Fruit fly (Drosophila melanogaster) whole organism, embryonic: Measurements from ENCODE around the gene CG2854.

Experiments
- Atf6 ChIP-seq: fragments of 200-800 bp; sonication (Bioruptor generic); IDR thresholded peaks from 2 replicates; pipeline ENCODE4 v1.3.6; 2022; ENCODE audit warnings: missing biosample characterization, missing genetic modification characterization
- B-H1 ChIP-seq: fragments of 200-800 bp; sonication (Bioruptor generic); IDR thresholded peaks from 3 replicates; pipeline ENCODE4 v1.3.6; 2022; ENCODE audit warnings: missing biosample characterization, missing genetic modification characterization
- CG10462 ChIP-seq: fragments of 200-800 bp; sonication (Bioruptor generic); optimal IDR thresholded peaks from 2 replicates; lab custom pipeline; 2016; ENCODE audit warnings: missing biosample characterization, missing genetic modification characterization
- CG10959 ChIP-seq: fragments of 200-800 bp; sonication (Bioruptor generic); IDR thresholded peaks from 2 replicates; pipeline ENCODE4 v1.3.6; 2022; ENCODE audit warnings: missing biosample characterization, missing genetic modification characterization
- CG11560 ChIP-seq: fragments of 200-800 bp; sonication (Bioruptor generic); IDR thresholded peaks from 3 replicates; pipeline ENCODE4 v1.3.6; 2022; ENCODE audit warnings: missing biosample characterization, missing genetic modification characterization
- CG12299 ChIP-seq: fragments of 200-800 bp; sonication (Bioruptor generic); optimal IDR thresholded peaks from 2 replicates; lab custom pipeline; 2018; ENCODE audit warnings: missing biosample characterization, mild to moderate bottlenecking, missing genetic modification characterization
- CG12769 ChIP-seq: fragments of 200-800 bp; sonication (Bioruptor generic); optimal IDR thresholded peaks from 2 replicates; lab custom pipeline; 2019; ENCODE audit warnings: missing biosample characterization, mild to moderate bottlenecking, missing genetic modification characterization, moderate library complexity
- CG14965 ChIP-seq: fragments of 200-800 bp; sonication (Bioruptor generic); optimal IDR thresholded peaks from 2 replicates; lab custom pipeline; 2016; ENCODE audit warnings: missing biosample characterization, missing genetic modification characterization, borderline replicate concordance
- CG1602 ChIP-seq: fragments of 200-800 bp; sonication (Bioruptor generic); optimal IDR thresholded peaks from 3 replicates; lab custom pipeline; 2016; ENCODE audit warnings: missing biosample characterization, missing genetic modification characterization
- CG17186 ChIP-seq: fragments of 200-800 bp; sonication (Bioruptor generic); optimal IDR thresholded peaks from 3 replicates; lab custom pipeline; 2017; ENCODE audit warnings: missing biosample characterization, missing genetic modification reagents, missing genetic modification characterization
- CG17612 ChIP-seq: fragments of 200-800 bp; sonication (Bioruptor generic); IDR thresholded peaks from 2 replicates; pipeline ENCODE4 v1.3.6; 2022; ENCODE audit warnings: missing biosample characterization, missing genetic modification characterization
- CG32772 ChIP-seq: fragments of 200-800 bp; sonication (Bioruptor generic); IDR thresholded peaks from 2 replicates; pipeline ENCODE4 v1.3.6; 2022; ENCODE audit warnings: missing biosample characterization, missing genetic modification characterization
- CG4282 ChIP-seq: fragments of 200-800 bp; sonication (Bioruptor generic); optimal IDR thresholded peaks from 2 replicates; lab custom pipeline; 2016; ENCODE audit warnings: missing biosample characterization, missing genetic modification characterization
- CG7357 ChIP-seq: fragments of 200-800 bp; sonication (Bioruptor generic); IDR thresholded peaks from 3 replicates; pipeline ENCODE4 v1.3.6; 2022; ENCODE audit warnings: missing biosample characterization, missing genetic modification characterization
- CG7372 ChIP-seq: fragments of 200-800 bp; sonication (Bioruptor generic); IDR thresholded peaks from 2 replicates; pipeline ENCODE4 v1.3.6; 2022; ENCODE audit warnings: missing biosample characterization, missing genetic modification characterization
- CG7786 ChIP-seq: fragments of 200-800 bp; sonication (Bioruptor generic); optimal IDR thresholded peaks from 2 replicates; lab custom pipeline; 2016; ENCODE audit warnings: missing biosample characterization, missing genetic modification characterization
- CG9727 ChIP-seq: fragments of 200-800 bp; sonication (Bioruptor generic); optimal IDR thresholded peaks from 3 replicates; lab custom pipeline; 2017; ENCODE audit warnings: missing biosample characterization, mild to moderate bottlenecking, missing genetic modification characterization
- E2f1 ChIP-seq: fragments of 200-800 bp; sonication (Bioruptor generic); IDR thresholded peaks from 2 replicates; pipeline ENCODE4 v1.3.6; 2022; ENCODE audit warnings: missing biosample characterization, missing genetic modification characterization
- E2f2 ChIP-seq: fragments of 200-800 bp; sonication (Bioruptor generic); IDR thresholded peaks from 2 replicates; pipeline ENCODE4 v1.3.6; 2022; ENCODE audit warnings: missing biosample characterization, missing genetic modification characterization
- Gug ChIP-seq: fragments of 200-800 bp; sonication (Bioruptor generic); IDR thresholded peaks from 4 replicates; pipeline ENCODE4 v1.3.6; 2022; ENCODE audit warnings: missing biosample characterization, missing genetic modification characterization
- HLHmδ ChIP-seq: fragments of 200-800 bp; sonication (Bioruptor generic); optimal IDR thresholded peaks from 2 replicates; lab custom pipeline; 2018; ENCODE audit warnings: missing biosample characterization, mild to moderate bottlenecking, missing genetic modification characterization, moderate library complexity
- Hand ChIP-seq: fragments of 200-800 bp; sonication (Bioruptor generic); optimal IDR thresholded peaks from 2 replicates; lab custom pipeline; 2017; ENCODE audit warnings: mild to moderate bottlenecking, missing biosample characterization, missing genetic modification reagents, missing genetic modification characterization
- Hmx ChIP-seq: fragments of 200-800 bp; sonication (Bioruptor generic); optimal IDR thresholded peaks from 2 replicates; lab custom pipeline; 2016; ENCODE audit warnings: missing biosample characterization, missing genetic modification characterization
- Lhr ChIP-seq: fragments of 200-800 bp; sonication (Bioruptor generic); optimal IDR thresholded peaks from 3 replicates; lab custom pipeline; 2017; ENCODE audit warnings: mild to moderate bottlenecking, missing biosample characterization, missing genetic modification reagents, missing genetic modification characterization
- MESR4 ChIP-seq: fragments of 200-800 bp; sonication (Bioruptor generic); optimal IDR thresholded peaks from 2 replicates; lab custom pipeline; 2018; ENCODE audit warnings: missing biosample characterization, mild to moderate bottlenecking, missing genetic modification characterization, moderate library complexity
- Mad ChIP-seq: fragments of 200-800 bp; sonication (Bioruptor generic); optimal IDR thresholded peaks from 2 replicates; lab custom pipeline; 2016; ENCODE audit warnings: missing biosample characterization, missing genetic modification characterization
- Mes4 ChIP-seq: fragments of 200-800 bp; sonication (Bioruptor generic); optimal IDR thresholded peaks from 2 replicates; lab custom pipeline; 2016; ENCODE audit warnings: missing biosample characterization, missing genetic modification characterization
- NC2β ChIP-seq: fragments of 200-800 bp; sonication (Bioruptor generic); optimal IDR thresholded peaks from 2 replicates; lab custom pipeline; 2016; ENCODE audit warnings: missing biosample characterization, missing genetic modification characterization
- NFAT ChIP-seq: fragments of 200-800 bp; sonication (Bioruptor generic); IDR thresholded peaks from 2 replicates; pipeline ENCODE4 v1.3.6; 2022; ENCODE audit warnings: missing biosample characterization, missing genetic modification characterization
- NfI ChIP-seq: fragments of 200-800 bp; sonication (Bioruptor generic); optimal IDR thresholded peaks from 3 replicates; lab custom pipeline; 2018; ENCODE audit warnings: missing biosample characterization, mild to moderate bottlenecking, missing genetic modification characterization, moderate library complexity
- Oli ChIP-seq: fragments of 200-800 bp; sonication (Bioruptor generic); optimal IDR thresholded peaks from 2 replicates; lab custom pipeline; 2018; ENCODE audit warnings: missing biosample characterization, mild to moderate bottlenecking, missing genetic modification characterization, moderate library complexity
- Sox100B ChIP-seq: fragments of 200-800 bp; sonication (Bioruptor generic); optimal IDR thresholded peaks from 3 replicates; lab custom pipeline; 2018; ENCODE audit warnings: missing biosample characterization, mild to moderate bottlenecking, missing genetic modification characterization
- aop ChIP-seq: fragments of 200-800 bp; sonication (Bioruptor generic); IDR thresholded peaks from 2 replicates; pipeline ENCODE4 v1.3.6; 2022; ENCODE audit warnings: missing biosample characterization, missing genetic modification characterization
- ash1 ChIP-seq: fragments of 200-800 bp; sonication (Bioruptor generic); optimal IDR thresholded peaks from 2 replicates; lab custom pipeline; 2018; ENCODE audit warnings: missing biosample characterization, mild to moderate bottlenecking, missing genetic modification characterization
- ato ChIP-seq: fragments of 200-800 bp; sonication (Bioruptor generic); IDR thresholded peaks from 2 replicates; pipeline ENCODE4 v1.3.6; 2022; ENCODE audit warnings: missing biosample characterization, missing genetic modification characterization; ENCODE audit not compliant: partially characterized antibody
- cwo ChIP-seq: fragments of 200-800 bp; sonication (Bioruptor generic); optimal IDR thresholded peaks from 3 replicates; lab custom pipeline; 2017; ENCODE audit warnings: missing biosample characterization, missing genetic modification characterization, mild to moderate bottlenecking, moderate library complexity, missing genetic modification reagents
- dysf ChIP-seq: fragments of 200-800 bp; sonication (Bioruptor generic); IDR thresholded peaks from 3 replicates; pipeline ENCODE4 v1.3.6; 2022; ENCODE audit warnings: missing biosample characterization, missing genetic modification characterization
- ems ChIP-seq: fragments of 200-800 bp; sonication (Bioruptor generic); optimal IDR thresholded peaks from 3 replicates; lab custom pipeline; 2016; ENCODE audit warnings: missing biosample characterization, missing genetic modification characterization
- exex ChIP-seq: fragments of 200-800 bp; sonication (Bioruptor generic); optimal IDR thresholded peaks from 4 replicates; lab custom pipeline; 2018; ENCODE audit warnings: missing biosample characterization, mild to moderate bottlenecking, missing genetic modification characterization, moderate library complexity
- gce ChIP-seq: fragments of 200-800 bp; sonication (Bioruptor generic); IDR thresholded peaks from 3 replicates; pipeline ENCODE4 v1.3.6; 2022; ENCODE audit warnings: missing biosample characterization, missing genetic modification characterization
- grau ChIP-seq: fragments of 200-800 bp; optimal IDR thresholded peaks from 3 replicates; lab custom pipeline; 2019; ENCODE audit warnings: missing biosample characterization, mild to moderate bottlenecking, missing genetic modification characterization, moderate library complexity
- her ChIP-seq: fragments of 200-800 bp; sonication (Bioruptor generic); optimal IDR thresholded peaks from 2 replicates; lab custom pipeline; 2016; ENCODE audit warnings: missing biosample characterization, missing genetic modification characterization
- hth ChIP-seq: fragments of >200 bp; optimal IDR thresholded peaks from 2 replicates; lab custom pipeline; 2017; ENCODE audit warnings: inconsistent platforms
- insv ChIP-seq, 2 experiments: fragments of 200-800 bp; sonication (Bioruptor generic); optimal IDR thresholded peaks; 3 replicates each; lab custom pipeline; 2016 to 2018; ENCODE audit warnings: missing biosample characterization in 2 of 2, missing genetic modification characterization in 2 of 2
- jumu ChIP-seq: fragments of 200-800 bp; sonication (Bioruptor generic); optimal IDR thresholded peaks from 3 replicates; lab custom pipeline; 2016; ENCODE audit warnings: missing biosample characterization, missing genetic modification characterization
- lab ChIP-seq: fragments of 200-800 bp; sonication (Bioruptor generic); optimal IDR thresholded peaks from 3 replicates; lab custom pipeline; 2017; ENCODE audit warnings: missing biosample characterization, missing genetic modification characterization, mild to moderate bottlenecking, moderate library complexity, missing genetic modification reagents
- sd ChIP-seq: fragments of 200-800 bp; sonication (Bioruptor generic); optimal IDR thresholded peaks from 3 replicates; lab custom pipeline; 2018; ENCODE audit warnings: missing biosample characterization, mild to moderate bottlenecking, missing genetic modification characterization, moderate library complexity
- sim ChIP-seq: fragments of 200-800 bp; sonication (Bioruptor generic); IDR thresholded peaks from 2 replicates; pipeline ENCODE4 v1.3.6; 2022; ENCODE audit warnings: missing biosample characterization, missing genetic modification characterization
- stc ChIP-seq: fragments of 200-800 bp; sonication (Bioruptor generic); IDR thresholded peaks from 2 replicates; pipeline ENCODE4 v1.3.6; 2022; ENCODE audit warnings: missing biosample characterization, missing genetic modification characterization
- usp ChIP-seq: fragments of >200 bp; optimal IDR thresholded peaks from 2 replicates; lab custom pipeline; 2017; ENCODE audit warnings: missing biosample characterization, missing genetic modification characterization

CG2854 gene

DNA sequence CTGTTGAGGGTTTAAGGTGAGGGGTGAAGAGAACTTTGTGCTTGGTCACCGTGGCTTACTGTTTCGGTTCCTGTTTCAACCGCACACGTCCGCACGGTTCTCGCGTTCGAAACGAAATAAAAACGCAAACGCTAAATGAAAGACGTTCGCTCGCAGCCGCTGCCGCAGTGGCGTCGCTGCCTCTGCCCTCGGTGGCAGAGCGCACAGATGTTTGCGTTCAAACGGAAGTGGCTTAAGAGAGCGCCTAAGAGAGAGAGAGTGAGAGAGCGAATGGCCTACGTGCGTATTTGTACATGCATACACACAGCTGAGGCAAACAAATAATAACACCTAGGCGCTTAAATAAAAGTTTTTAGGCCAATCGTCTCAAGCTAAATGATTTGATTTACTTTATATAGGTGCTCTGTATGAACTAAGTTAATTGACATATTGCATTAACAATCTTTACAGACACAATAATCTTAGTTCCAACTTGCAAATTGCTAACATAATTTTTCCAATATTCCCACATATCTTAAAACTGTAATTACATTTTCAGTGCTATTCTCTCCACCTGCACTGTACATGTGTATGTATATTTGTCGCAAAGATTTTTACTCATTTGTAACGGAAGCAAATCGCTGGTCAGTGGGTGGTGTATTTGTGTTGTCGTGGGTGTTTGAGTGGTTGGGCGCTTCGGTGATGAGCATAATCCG is 33.5 kb upstream of the CG2854 start, which contains the start of gene CG2865 (continued):
- TF ChIP-seq Hmx (GFP tag; lab: Kevin White, UChicago) (peak; percentile 80), CG17612 (GFP tag; lab: Robert Waterston, UW) (no peak), ems (peak; percentile 77), E2f2 (GFP tag; lab: Robert Waterston, UW) (peak; percentile 73), CG9727 (GFP tag; lab: Kevin White, UChicago) (peak; percentile 93), ash1 (GFP tag; lab: Kevin White, UChicago) (peak; percentile 17), CG7357 (GFP tag; lab: Robert Waterston, UW) (peak; percentile 77), MESR4 (GFP tag; lab: Kevin White, UChicago) (peak; percentile 3), hth (lab: Kevin White, UChicago) (no peak), sd (tag; lab: Kevin White, UChicago) (peak; percentile 92), NfI (GFP tag; lab: Kevin White, UChicago) (peak; percentile 95), lab (GFP tag; lab: Kevin White, UChicago) (peak; percentile 97), Atf6 (GFP tag; lab: Robert Waterston, UW) (peak; percentile 93), NFAT (GFP tag; lab: Robert Waterston, UW) (peak; percentile 63), CG12299 (peak; percentile 96), gce (GFP tag; lab: Robert Waterston, UW) (peak; percentile 29; the same call in 2 of the 3 replicates), usp (GFP tag; lab: Kevin White, UChicago) (no peak), Hand (GFP tag; lab: Kevin White, UChicago) (peak; percentile 95), B-H1 (peak; percentile 69), Lhr (peak; percentile 79), jumu (GFP tag; lab: Kevin White, UChicago) (peak; percentile 87), Sox100B (peak; percentile 96), CG32772 (GFP tag; lab: Robert Waterston, UW) (peak; percentile 80), NC2β (peak; percentile 82), Oli (tag; lab: Kevin White, UChicago) (peak; percentile 97), aop (GFP tag; lab: Robert Waterston, UW) (no peak), CG14965 (peak; percentile 74), CG17186 (peak; percentile 78), dysf (GFP tag; lab: Robert Waterston, UW) (peak; percentile 95), grau (tag; lab: Kevin White, UChicago) (peak; percentile 96), sim (GFP tag; lab: Robert Waterston, UW) (peak; percentile 77; the same call in 1 of the 2 replicates), CG10959 (GFP tag; lab: Robert Waterston, UW) (peak; percentile 70), Gug (GFP tag; lab: Robert Waterston, UW) (peak; percentile 55; the same call in 2 of the 4 replicates), her (GFP tag; lab: Kevin White, UChicago) (peak; percentile 89), insv (GFP tag; optimal IDR thresholded peaks at IDR 0.05; lab: Kevin White, UChicago) (peak; percentile 40 to 78), CG11560 (tag; lab: Robert Waterston, UW) (peak; percentile 69; the same call in 2 of the 3 replicates), CG7786 (GFP tag; lab: Kevin White, UChicago) (peak; percentile 91), CG4282 (GFP tag; lab: Kevin White, UChicago) (peak; percentile 76), cwo (GFP tag; lab: Kevin White, UChicago) (peak; percentile 94), CG12769 (tag; lab: Kevin White, UChicago) (peak; percentile 94), CG1602 (GFP tag; lab: Kevin White, UChicago) (peak; percentile 87), ato (GFP tag; lab: Robert Waterston, UW) (no peak), CG10462 (GFP tag; lab: Kevin White, UChicago) (peak; percentile 77), Mad (GFP tag; lab: Kevin White, UChicago) (peak; percentile 58), exex (tag; lab: Kevin White, UChicago) (peak; percentile 88), HLHmδ (GFP tag; lab: Kevin White, UChicago) (peak; percentile 53), CG7372 (peak; percentile 88), E2f1 (GFP tag; lab: Robert Waterston, UW) (peak; percentile 84), Mes4 (GFP tag; lab: Kevin White, UChicago) (peak; percentile 84), stc (GFP tag; lab: Robert Waterston, UW) (peak; percentile 82)
